Fruit fly (Drosophila melanogaster): Measurements from ENCODE around the gene CG13473.

Gene CG13473

dm6 chr3L:14708053-14708452, 20.5 kb upstream of the CG13473 start (continued):
- TF ChIP-seq CG11398 (GFP tag; optimal IDR thresholded peaks at IDR 0.05) (peak; percentile 44), Sin3A (optimal IDR thresholded peaks at IDR 0.05) (no peak), caup (GFP tag; optimal IDR thresholded peaks at IDR 0.05; ENCODE audit: severe bottlenecking) (peak; percentile 59), kay (GFP tag; optimal IDR thresholded peaks at IDR 0.05) (peak; percentile 33), ATbp (GFP tag; optimal IDR thresholded peaks at IDR 0.05) (peak; percentile 46), CG12659 (GFP tag; optimal IDR thresholded peaks at IDR 0.05) (peak; percentile 44), CG2875 (GFP tag; optimal IDR thresholded peaks at IDR 0.05) (peak; percentile 1), hkb (optimal IDR thresholded peaks at IDR 0.05) (no peak), hkb (GFP tag; IDR thresholded peaks at IDR 0.05) (peak; percentile 68), CG17385 (GFP tag; optimal IDR thresholded peaks at IDR 0.05) (peak; percentile 19), CG1603 (tag; optimal IDR thresholded peaks at IDR 0.05) (peak; percentile 27), NK7.1 (GFP tag; optimal IDR thresholded peaks at IDR 0.05) (peak; percentile 51), BtbVII (GFP tag; optimal IDR thresholded peaks at IDR 0.05) (peak; percentile 54), bab2 (GFP tag; optimal IDR thresholded peaks at IDR 0.05) (peak; percentile 71), dati (GFP tag; IDR thresholded peaks at IDR 0.05) (no peak), dpn (GFP tag; optimal IDR thresholded peaks at IDR 0.05) (peak in 1 of 2 experiments; percentile 38), CG10209 (GFP tag; optimal IDR thresholded peaks at IDR 0.05) (peak; percentile 56), CG2678 (tag; optimal IDR thresholded peaks at IDR 0.05) (peak; percentile 70), Oaz (GFP tag; IDR thresholded peaks at IDR 0.05) (no peak), Pdp1 (GFP tag; optimal IDR thresholded peaks at IDR 0.05) (peak in 1 of 2 experiments; percentile 20), CG12769 (tag; optimal IDR thresholded peaks at IDR 0.05) (peak; percentile 54), Vsx1 (GFP tag; optimal IDR thresholded peaks at IDR 0.05) (peak; percentile 53), CG8281 (tag; optimal IDR thresholded peaks at IDR 0.05) (peak; percentile 37), Rfx (GFP tag; IDR thresholded peaks at IDR 0.05) (peak; percentile 45; the same call in 1 of the 2 replicates), Aef1 (GFP tag; IDR thresholded peaks at IDR 0.05) (no peak), al (GFP tag; IDR thresholded peaks at IDR 0.05) (no peak), CHES-1-like (GFP tag; optimal IDR thresholded peaks at IDR 0.05) (peak; percentile 62), nau (GFP tag; optimal IDR thresholded peaks at IDR 0.05) (peak; percentile 14), pho (GFP tag; optimal IDR thresholded peaks at IDR 0.05) (peak; percentile 46), CG13123 (GFP tag; optimal IDR thresholded peaks at IDR 0.05) (peak; percentile 56), Sox102F (GFP tag; optimal IDR thresholded peaks at IDR 0.05) (peak; percentile 46), CG18619 (GFP tag; optimal IDR thresholded peaks at IDR 0.05) (peak; percentile 50), CG33213 (GFP tag; optimal IDR thresholded peaks at IDR 0.05) (peak; percentile 55), seq (GFP tag; IDR thresholded peaks at IDR 0.05) (peak; percentile 64), tgo (GFP tag; IDR thresholded peaks at IDR 0.05) (0 out of 3 replicates have a peak, but pooled peaks have one; percentile 19), pzg (GFP tag; optimal IDR thresholded peaks at IDR 0.05) (no peak), CG16779 (GFP tag; IDR thresholded peaks at IDR 0.05) (peak; percentile 48; the same call in 1 of the 2 replicates), Mes4 (GFP tag; optimal IDR thresholded peaks at IDR 0.05) (peak; percentile 12), bcd (GFP tag; optimal IDR thresholded peaks at IDR 0.05) (peak; percentile 18), Hr51 (GFP tag; optimal IDR thresholded peaks at IDR 0.05) (peak in 1 of 2 experiments; percentile 33), Poxn (GFP tag; IDR thresholded peaks at IDR 0.05) (0 out of 2 replicates have a peak, but pooled peaks have one; percentile 27), wdn (GFP tag; IDR thresholded peaks at IDR 0.05) (peak; percentile 51; the same call in 1 of the 2 replicates), CG11085 (GFP tag; IDR thresholded peaks at IDR 0.05) (peak; percentile 37; the same call in 1 of the 2 replicates), CG7271 (tag; optimal IDR thresholded peaks at IDR 0.05) (no peak), HHEX (GFP tag; optimal IDR thresholded peaks at IDR 0.05) (peak; percentile 59), gro (GFP tag; optimal IDR thresholded peaks at IDR 0.05) (peak; percentile 48), CG4360 (GFP tag; IDR thresholded peaks at IDR 0.05) (no peak), CG9727 (GFP tag; optimal IDR thresholded peaks at IDR 0.05) (peak; percentile 25), CG4730 (GFP tag; IDR thresholded peaks at IDR 0.05) (0 out of 2 replicates have a peak, but pooled peaks have one; percentile 6), CG7987 (GFP tag; optimal IDR thresholded peaks at IDR 0.05) (peak; percentile 69)
